Worm (Caenorhabditis elegans): ENCODE results near the gene nas-39.

ce11 chrX:16519517-16519916 lies 62.8 kb downstream of the nas-39 start, which contains the start of gene T25D1.1:
- no peak for TF ChIP-seq flt-1 (GFP tag; IDR thresholded peaks at IDR 0.05)
- no peak for TF ChIP-seq ref-1 (GFP tag; conservative IDR thresholded peaks at IDR 0.05)
- TF ChIP-seq klf-2 (GFP tag; conservative IDR thresholded peaks at IDR 0.05), result no peak
- TF ChIP-seq tab-1 (GFP tag; IDR thresholded peaks at IDR 0.05), result no peak
- TF ChIP-seq cog-1 (tag; optimal IDR thresholded peaks at IDR 0.05), result no peak
